Worm (Caenorhabditis elegans): ENCODE measurements around the gene plr-1.

The plr-1 gene

DNA sequence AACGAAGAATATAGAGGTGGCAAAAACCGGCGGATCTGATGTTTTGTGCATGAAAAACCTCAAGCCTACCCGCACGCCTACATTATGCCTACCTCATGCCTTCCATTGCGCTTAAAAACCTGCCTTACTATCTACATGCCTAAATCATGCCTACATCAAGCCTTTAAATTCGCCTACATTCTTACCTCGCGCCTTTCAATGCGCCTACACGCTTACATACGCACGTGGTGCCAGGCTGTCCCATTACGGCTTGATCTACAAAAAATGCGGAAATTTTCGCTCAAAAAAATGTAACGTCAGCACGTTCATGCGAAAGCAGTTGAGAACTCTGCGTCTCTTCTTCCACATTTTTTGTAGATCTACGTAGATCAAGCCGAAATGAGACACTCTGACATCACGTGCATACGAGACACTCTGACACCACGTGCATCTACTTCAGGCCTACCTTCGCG is 27.5 kb downstream of the plr-1 start, which contains the start of gene fbxa-220:
Gene fbxa-220, minus strand, starts transcription at position 51 of the 452 bp plus-strand sequence.
- TF ChIP-seq che-1 (tag; optimal IDR thresholded peaks at IDR 0.05) (no peak), T23F11.4 (GFP tag; optimal IDR thresholded peaks at IDR 0.05) (no peak)

DNA sequence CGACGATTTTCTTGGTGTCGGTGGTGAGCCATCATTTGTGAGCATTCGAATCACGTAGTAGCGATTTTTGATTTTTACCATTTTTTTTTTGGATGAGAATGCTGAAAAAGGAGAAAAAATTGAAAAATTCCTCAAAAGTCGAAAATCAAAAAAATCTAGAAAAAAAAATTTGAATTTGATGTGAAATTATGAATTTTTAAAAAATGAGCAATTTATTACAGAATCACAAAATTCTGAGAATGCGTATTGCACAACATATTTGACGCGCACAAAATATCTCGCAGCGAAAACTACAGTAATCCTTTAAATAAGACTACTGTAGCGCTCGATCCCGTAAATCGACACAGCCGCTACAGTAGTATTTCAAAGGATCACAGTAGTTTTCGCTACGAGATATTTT is 30.6 kb downstream of the plr-1 start, which contains the start of gene popl-5:
Gene popl-5, minus strand, starts transcription at position 101 of the 400 bp plus-strand sequence.
- no peak for TF ChIP-seq pros-1 (tag; optimal IDR thresholded peaks at IDR 0.05)
- no peak for TF ChIP-seq nfya-1 (tag; optimal IDR thresholded peaks at IDR 0.05)
- TF ChIP-seq K02D7.2 (tag; optimal IDR thresholded peaks at IDR 0.05), result no peak
- no peak for TF ChIP-seq lin-11 (tag; optimal IDR thresholded peaks at IDR 0.05)
- no peak for TF ChIP-seq pax-1 (tag; optimal IDR thresholded peaks at IDR 0.05)
- TF ChIP-seq pat-9 (tag; optimal IDR thresholded peaks at IDR 0.05), result no peak
- TF ChIP-seq ceh-48 (tag; optimal IDR thresholded peaks at IDR 0.05), result no peak
- TF ChIP-seq ceh-6 (GFP tag; optimal IDR thresholded peaks at IDR 0.05), result no peak
- TF ChIP-seq elt-2 (tag; optimal IDR thresholded peaks at IDR 0.05), result no peak
- TF ChIP-seq nhr-232 (tag; optimal IDR thresholded peaks at IDR 0.05), result no peak
- TF ChIP-seq fkh-6 (tag; optimal IDR thresholded peaks at IDR 0.05), result no peak
- no peak for TF ChIP-seq ceh-34 (tag; optimal IDR thresholded peaks at IDR 0.05)
- no peak for TF ChIP-seq lim-6 (tag; optimal IDR thresholded peaks at IDR 0.05)
- TF ChIP-seq ceh-14 (tag; optimal IDR thresholded peaks at IDR 0.05), result no peak
- no peak for TF ChIP-seq fkh-10 (GFP tag; optimal IDR thresholded peaks at IDR 0.05)
- TF ChIP-seq K09A11.1 (tag; optimal IDR thresholded peaks at IDR 0.05; ENCODE audit: insufficient read depth), result no peak
- TF ChIP-seq hlh-8 (tag; optimal IDR thresholded peaks at IDR 0.05), result no peak
- TF ChIP-seq ceh-9 (tag; optimal IDR thresholded peaks at IDR 0.05), result no peak

DNA sequence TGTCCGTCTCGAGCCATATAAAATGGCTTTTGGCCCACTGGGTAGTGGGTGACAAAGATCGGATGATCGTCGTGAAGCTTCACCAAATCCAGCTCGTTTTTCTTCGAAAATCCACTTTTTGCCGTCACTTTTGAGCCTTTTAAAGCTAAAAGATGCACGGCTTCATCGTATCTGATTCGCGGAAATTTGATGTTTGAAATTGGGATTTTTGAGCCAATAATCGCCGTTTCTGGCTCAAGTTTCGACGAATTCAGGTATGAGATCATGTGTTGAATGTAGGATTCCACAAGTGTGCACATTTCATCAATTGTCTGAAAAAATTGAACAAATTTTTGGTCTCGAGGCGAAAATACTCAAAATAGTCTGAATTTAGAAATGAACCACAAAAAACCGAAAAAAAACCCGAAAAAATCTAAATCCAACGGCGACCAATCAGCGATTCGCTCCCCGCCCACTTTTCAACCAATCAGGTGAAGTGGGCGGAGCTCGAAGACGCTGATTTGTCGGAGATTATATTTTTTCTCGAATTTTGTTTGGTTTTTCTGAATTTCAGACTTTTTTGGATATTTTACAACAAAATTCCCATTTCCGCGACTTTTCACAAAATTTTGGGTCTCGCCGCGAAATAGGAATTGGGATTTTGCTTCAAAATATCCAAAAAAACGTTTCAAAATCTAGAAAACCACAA is 32.1 kb downstream of the plr-1 start:
- TF ChIP-seq nfya-1 (tag; optimal IDR thresholded peaks at IDR 0.05), result peak; percentile 64
- TF ChIP-seq ceh-30 (tag; optimal IDR thresholded peaks at IDR 0.05), result no peak
- TF ChIP-seq madf-2 (tag; optimal IDR thresholded peaks at IDR 0.05), result no peak
- TF ChIP-seq fkh-10 (GFP tag; optimal IDR thresholded peaks at IDR 0.05), result no peak
- TF ChIP-seq C38D4.7 (GFP tag; optimal IDR thresholded peaks at IDR 0.05), result no peak
- no peak for TF ChIP-seq rnt-1 (tag; optimal IDR thresholded peaks at IDR 0.05)
- TF ChIP-seq dmd-4 (tag; optimal IDR thresholded peaks at IDR 0.05; ENCODE audit: borderline replicate concordance), result no peak

DNA sequence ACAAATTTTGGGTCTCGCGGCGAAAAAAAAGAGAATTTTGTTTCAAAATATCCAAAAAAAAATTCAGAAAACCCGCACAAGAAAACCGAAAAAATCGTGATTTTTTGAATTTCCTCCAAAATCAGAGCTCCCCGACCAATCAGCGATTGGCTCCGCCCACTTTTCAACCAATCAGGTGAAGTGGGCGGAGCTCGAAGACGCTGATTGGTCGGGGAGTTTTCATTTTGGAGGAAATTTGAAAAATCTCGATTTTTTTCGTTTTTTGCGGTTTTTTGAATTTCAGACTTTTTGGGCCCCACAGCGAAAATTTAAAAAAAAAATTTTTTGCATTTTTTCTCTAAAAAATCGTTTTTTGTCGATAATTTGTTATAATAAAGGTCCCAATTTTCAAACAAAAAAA is 32.9 kb downstream of the plr-1 start:
- TF ChIP-seq ceh-24 (tag; optimal IDR thresholded peaks at IDR 0.05) (no peak), fkh-10 (GFP tag; optimal IDR thresholded peaks at IDR 0.05) (no peak), F13H6.1 (tag; optimal IDR thresholded peaks at IDR 0.05) (no peak), nfya-1 (tag; optimal IDR thresholded peaks at IDR 0.05) (peak; percentile 66)

DNA sequence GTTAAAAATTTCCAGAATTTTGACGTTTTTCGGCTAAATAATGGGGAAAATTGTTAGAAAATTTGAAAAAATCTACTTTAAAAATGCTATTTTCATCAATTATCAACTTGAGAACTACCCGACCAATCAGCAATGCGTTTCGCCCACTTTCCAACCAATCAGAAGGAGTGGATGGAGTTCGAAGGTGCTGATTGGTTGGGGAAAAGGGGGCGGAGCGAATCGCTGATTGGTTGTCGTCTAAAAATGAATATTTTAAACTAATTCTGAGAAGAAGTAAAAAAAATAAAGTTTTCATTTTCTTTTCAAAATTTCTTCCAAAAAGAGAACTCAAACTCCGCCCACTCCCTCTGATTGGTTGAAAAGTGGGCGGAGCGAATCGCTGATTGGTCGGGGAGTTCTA is 33.5 kb downstream of the plr-1 start:
- TF ChIP-seq nfya-1 (tag; optimal IDR thresholded peaks at IDR 0.05) (peak; percentile 89), hlh-30 (tag; optimal IDR thresholded peaks at IDR 0.05; ENCODE audit: insufficient read depth) (no peak)

DNA sequence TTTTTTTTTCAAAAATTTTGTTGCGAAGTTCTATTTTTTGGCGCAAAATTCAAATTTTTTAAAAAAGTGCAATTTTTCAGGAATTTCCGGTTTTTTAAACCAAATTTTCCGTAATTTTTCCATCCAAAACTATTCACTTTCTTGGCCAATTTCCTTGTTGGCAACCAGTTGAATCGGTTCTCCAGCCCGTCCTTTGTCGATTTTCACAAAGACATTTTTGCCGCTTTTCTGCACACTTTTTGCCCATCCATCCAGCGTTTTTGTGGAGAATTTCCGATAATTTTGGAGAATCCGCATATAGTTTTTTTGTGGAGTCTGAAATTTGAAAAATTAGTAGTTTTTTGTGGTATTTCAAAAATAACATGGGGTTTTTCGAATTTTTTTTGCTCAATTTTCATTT is 35.8 kb downstream of the plr-1 start:
- TF ChIP-seq pax-1 (tag; optimal IDR thresholded peaks at IDR 0.05) (no peak), ceh-45 (GFP tag; IDR thresholded peaks at IDR 0.05) (no peak), pat-9 (tag; optimal IDR thresholded peaks at IDR 0.05) (no peak), mec-3 (tag; optimal IDR thresholded peaks at IDR 0.05; ENCODE audit: borderline replicate concordance) (no peak), ref-2 (tag; optimal IDR thresholded peaks at IDR 0.05) (no peak), ceh-6 (GFP tag; optimal IDR thresholded peaks at IDR 0.05) (no peak), che-1 (tag; optimal IDR thresholded peaks at IDR 0.05) (no peak), sox-2 (GFP tag; IDR thresholded peaks at IDR 0.05) (no peak), zip-5 (tag; optimal IDR thresholded peaks at IDR 0.05) (no peak), ztf-16 (tag; optimal IDR thresholded peaks at IDR 0.05) (no peak), fax-1 (tag; optimal IDR thresholded peaks at IDR 0.05) (no peak), sdc-2 (tag; optimal IDR thresholded peaks at IDR 0.05) (no peak), tbx-7 (tag; optimal IDR thresholded peaks at IDR 0.05) (no peak), ets-4 (tag; optimal IDR thresholded peaks at IDR 0.05) (no peak)

Measured in whole organism, late embryonic.